Fruit fly (Drosophila melanogaster) whole organism, wandering third instar larva: Measurements from ENCODE around the gene Dip-C.

Source experiments
- Abd-B ChIP-seq: fragments of >200 bp; optimal IDR thresholded peaks from 2 replicates; lab custom pipeline; 2017; ENCODE audit warnings: missing biosample characterization, missing genetic modification characterization
- CG32264 ChIP-seq: fragments of 200-800 bp; sonication (Bioruptor generic); optimal IDR thresholded peaks from 2 replicates; lab custom pipeline; 2016; ENCODE audit warnings: missing biosample characterization, missing genetic modification characterization
- CG9705 ChIP-seq: fragments of 200-800 bp; sonication (Bioruptor generic); optimal IDR thresholded peaks from 2 replicates; lab custom pipeline; 2018; ENCODE audit warnings: missing biosample characterization, mild to moderate bottlenecking, missing genetic modification characterization
- CrebA ChIP-seq: fragments of 200-800 bp; sonication (Bioruptor generic); optimal IDR thresholded peaks from 2 replicates; lab custom pipeline; 2016; ENCODE audit warnings: missing biosample characterization, mild to moderate bottlenecking, missing genetic modification characterization, borderline replicate concordance
- Dfd ChIP-seq: fragments of >200 bp; optimal IDR thresholded peaks from 2 replicates; lab custom pipeline; 2017; ENCODE audit warnings: missing biosample characterization, missing genetic modification characterization
- Dif ChIP-seq: fragments of 200-275, 200-300 bp; sonication (Bioruptor generic); optimal IDR thresholded peaks from 2 replicates; lab custom pipeline; 2018; ENCODE audit warnings: missing biosample characterization, missing genetic modification characterization; ENCODE audit not compliant: partially characterized antibody
- GATAd ChIP-seq: sonication (Bioruptor generic); optimal IDR thresholded peaks from 2 replicates; lab custom pipeline; 2016; ENCODE audit warnings: missing biosample characterization, missing genetic modification characterization
- HLH106 ChIP-seq: fragments of 200-800 bp; optimal IDR thresholded peaks from 3 replicates; lab custom pipeline; 2019; ENCODE audit warnings: missing biosample characterization, mild to moderate bottlenecking, missing genetic modification characterization, moderate library complexity
- Hr83 ChIP-seq: fragments of 200-300 bp; sonication (Bioruptor generic); optimal IDR thresholded peaks from 2 replicates; lab custom pipeline; 2016; ENCODE audit warnings: missing biosample characterization, mild to moderate bottlenecking, missing genetic modification characterization, moderate library complexity; ENCODE audit not compliant: poor library complexity, severe bottlenecking
- Jra ChIP-seq: sonication (Bioruptor generic); optimal IDR thresholded peaks from 2 replicates; lab custom pipeline; 2016; ENCODE audit warnings: missing biosample characterization, missing genetic modification characterization
- Mio ChIP-seq: sonication (Bioruptor generic); optimal IDR thresholded peaks from 2 replicates; lab custom pipeline; 2016; ENCODE audit warnings: missing biosample characterization, missing genetic modification characterization
- Myc ChIP-seq: fragments of >200 bp; optimal IDR thresholded peaks from 2 replicates; lab custom pipeline; 2017
- N ChIP-seq: fragments of >200 bp; optimal IDR thresholded peaks from 2 replicates; lab custom pipeline; 2018; ENCODE audit warnings: missing biosample characterization, missing external identifiers, missing genetic modification characterization
- OdsH ChIP-seq: fragments of 200-800 bp; sonication (Bioruptor generic); optimal IDR thresholded peaks from 2 replicates; lab custom pipeline; 2016; ENCODE audit warnings: missing biosample characterization, mild to moderate bottlenecking, missing genetic modification characterization
- Rel ChIP-seq, 2 experiments: fragments of 200-800 bp; sonication (Bioruptor generic) in 1 of 2; optimal IDR thresholded peaks; 2 replicates in 1 of 2; 3 replicates in 1 of 2; lab custom pipeline; 2016 to 2019; ENCODE audit warnings: mild to moderate bottlenecking in 2 of 2, missing biosample characterization in 2 of 2, missing genetic modification characterization in 2 of 2, moderate library complexity in 1 of 2
- Sp1 ChIP-seq: fragments of 200-800 bp; sonication (Bioruptor generic); optimal IDR thresholded peaks from 3 replicates; lab custom pipeline; 2019; ENCODE audit warnings: missing biosample characterization, mild to moderate bottlenecking, missing genetic modification characterization, moderate library complexity
- Vsx2 ChIP-seq: fragments of 200-300, 225-300 bp; sonication (Bioruptor generic); optimal IDR thresholded peaks from 2 replicates; lab custom pipeline; 2018; ENCODE audit warnings: missing biosample characterization, missing genetic modification characterization; ENCODE audit not compliant: partially characterized antibody
- dl ChIP-seq, 2 experiments: fragments of 175-275, 200-275 bp in 1 of 2; fragments of 200-275 bp in 1 of 2; sonication (Bioruptor generic); optimal IDR thresholded peaks; lab custom pipeline; 2018; ENCODE audit warnings: mild to moderate bottlenecking in 2 of 2, missing biosample characterization in 2 of 2, missing genetic modification characterization in 2 of 2, moderate library complexity in 2 of 2; ENCODE audit not compliant: partially characterized antibody in 2 of 2, insufficient read depth in 1 of 2
- dmrt93B ChIP-seq: fragments of 200-800 bp; sonication (Bioruptor generic); optimal IDR thresholded peaks from 2 replicates; lab custom pipeline; 2018; ENCODE audit warnings: missing biosample characterization, mild to moderate bottlenecking, missing genetic modification characterization
- dsf ChIP-seq: sonication (Bioruptor generic); optimal IDR thresholded peaks from 2 replicates; lab custom pipeline; 2016; ENCODE audit warnings: missing biosample characterization, missing genetic modification characterization, borderline replicate concordance
- ey ChIP-seq: fragments of 200-800 bp; sonication (Bioruptor generic); optimal IDR thresholded peaks from 2 replicates; lab custom pipeline; 2016; ENCODE audit warnings: missing biosample characterization, missing genetic modification characterization
- foxo ChIP-seq, 2 experiments: fragments of 200-800 bp; sonication (Bioruptor generic); optimal IDR thresholded peaks; 2 replicates in 1 of 2; 3 replicates in 1 of 2; lab custom pipeline; 2016 to 2017; ENCODE audit warnings: missing biosample characterization in 2 of 2, missing genetic modification characterization in 2 of 2
- lola ChIP-seq: fragments of >200 bp; optimal IDR thresholded peaks from 2 replicates; lab custom pipeline; 2017; ENCODE audit warnings: missing biosample characterization, missing genetic modification characterization
- pan ChIP-seq: fragments of >200 bp; optimal IDR thresholded peaks from 2 replicates; lab custom pipeline; 2017
- psq ChIP-seq: fragments of 200-800 bp; sonication (Bioruptor generic); optimal IDR thresholded peaks from 3 replicates; lab custom pipeline; 2017; ENCODE audit warnings: missing biosample characterization, mild to moderate bottlenecking, missing genetic modification characterization, moderate library complexity
- rgr ChIP-seq: fragments of 200-800 bp; sonication (Bioruptor generic); optimal IDR thresholded peaks from 3 replicates; lab custom pipeline; 2016; ENCODE audit warnings: missing biosample characterization, mild to moderate bottlenecking, missing genetic modification characterization
- sage ChIP-seq: fragments of 200-800 bp; sonication (Bioruptor generic); optimal IDR thresholded peaks from 2 replicates; lab custom pipeline; 2016; ENCODE audit warnings: missing biosample characterization, mild to moderate bottlenecking, missing genetic modification characterization
- sv ChIP-seq: fragments of 200-800 bp; sonication (Bioruptor generic); optimal IDR thresholded peaks from 3 replicates; lab custom pipeline; 2016; ENCODE audit warnings: missing biosample characterization, missing genetic modification characterization
- usp ChIP-seq: fragments of >200 bp; optimal IDR thresholded peaks from 2 replicates; lab custom pipeline; 2017; ENCODE audit warnings: missing biosample characterization, missing genetic modification characterization
- woc ChIP-seq: sonication (Bioruptor generic); optimal IDR thresholded peaks from 2 replicates; lab custom pipeline; 2016; ENCODE audit warnings: missing biosample characterization, mild to moderate bottlenecking, missing genetic modification characterization

Gene Dip-C

dm6 chr3R:12381130-12381700 lies 32.3 kb downstream of the Dip-C start:
- TF ChIP-seq OdsH (GFP tag; lab: Kevin White, UChicago): no peak
- no peak for TF ChIP-seq pan
- no peak for TF ChIP-seq Vsx2 (GFP tag; lab: Kevin White, UChicago)
- TF ChIP-seq rgr (GFP tag; lab: Kevin White, UChicago): no peak
- TF ChIP-seq Rel (GFP tag; optimal IDR thresholded peaks at IDR 0.05; lab: Kevin White, UChicago): no peak
- no peak for TF ChIP-seq Rel (tag; optimal IDR thresholded peaks at IDR 0.05; lab: Kevin White, UChicago)
- no peak for TF ChIP-seq N

dm6 chr3R:12379708-12380107 lies 33.9 kb downstream of the Dip-C start, which contains the start of gene GstD8:
Gene GstD8, plus strand, starts transcription at chr3R:12380008.
- TF ChIP-seq Abd-B (GFP tag; lab: Kevin White, UChicago) (no peak), CG32264 (GFP tag; lab: Kevin White, UChicago) (no peak), CrebA (GFP tag; lab: Kevin White, UChicago) (no peak), rgr (GFP tag; lab: Kevin White, UChicago) (no peak), sage (GFP tag; lab: Kevin White, UChicago) (no peak), Vsx2 (GFP tag; lab: Kevin White, UChicago) (no peak), dl (GFP tag; optimal IDR thresholded peaks at IDR 0.05; lab: Kevin White, UChicago; ENCODE audit: insufficient read depth in 1 of 2, partially characterized antibody in 2 of 2) (no peak)
- TF ChIP-seq, all 38 proteins: peak for 0

- TF ChIP-seq woc (GFP tag; lab: Kevin White, UChicago): no peak
- no peak for TF ChIP-seq sage (GFP tag; lab: Kevin White, UChicago)
- TF ChIP-seq Dfd (GFP tag; lab: Kevin White, UChicago): no peak
- TF ChIP-seq psq: no peak
- TF ChIP-seq Hr83 (GFP tag; lab: Kevin White, UChicago): no peak
- no peak for TF ChIP-seq lola
- TF ChIP-seq Myc (lab: Kevin White, UChicago): no peak
- TF ChIP-seq Sp1 (GFP tag; lab: Kevin White, UChicago): no peak
- TF ChIP-seq GATAd: no peak
- no peak for TF ChIP-seq rgr (GFP tag; lab: Kevin White, UChicago)
- no peak for TF ChIP-seq Dif (GFP tag; lab: Kevin White, UChicago)
- no peak for TF ChIP-seq usp (GFP tag; lab: Kevin White, UChicago)
- TF ChIP-seq Jra (GFP tag; lab: Kevin White, UChicago): no peak
- no peak for TF ChIP-seq dl (GFP tag; optimal IDR thresholded peaks at IDR 0.05; lab: Kevin White, UChicago; ENCODE audit: insufficient read depth in 1 of 2, partially characterized antibody in 2 of 2)
- TF ChIP-seq pan: no peak
Observed at dm6 chr3R:12379249-12379648, 34.3 kb downstream of the Dip-C start.

DNA sequence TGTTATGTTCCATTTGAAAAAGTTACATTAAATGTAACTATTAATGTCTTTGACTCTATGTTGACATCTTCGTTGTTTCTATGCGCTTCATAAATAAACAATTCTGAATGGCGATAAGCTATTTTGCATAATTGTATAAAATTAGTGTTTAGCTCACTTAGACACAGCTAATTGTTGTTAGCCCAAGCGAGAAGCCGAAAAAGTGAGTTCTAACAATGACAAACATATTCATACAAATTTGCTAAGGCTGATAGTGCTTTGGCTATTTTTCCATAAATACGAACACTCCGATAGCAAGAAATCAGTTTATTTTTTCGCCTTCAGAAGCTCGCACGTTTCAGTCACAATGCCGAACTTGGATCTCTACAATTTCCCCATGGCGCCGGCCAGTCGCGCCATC lies 35.4 kb downstream of the Dip-C start, which contains the start of gene GstD7:
GstD7 (plus strand) TSS at position 301 of the 400 bp plus-strand sequence.
- TF ChIP-seq CG9705: no peak
- TF ChIP-seq Dif (GFP tag; lab: Kevin White, UChicago): no peak
- no peak for TF ChIP-seq Hr83 (GFP tag; lab: Kevin White, UChicago)
- TF ChIP-seq Myc (lab: Kevin White, UChicago): no peak
- no peak for TF ChIP-seq Abd-B (GFP tag; lab: Kevin White, UChicago)
- TF ChIP-seq Dfd (GFP tag; lab: Kevin White, UChicago): no peak
- TF ChIP-seq HLH106 (tag; lab: Kevin White, UChicago): no peak
- TF ChIP-seq CrebA (GFP tag; lab: Kevin White, UChicago): no peak

DNA sequence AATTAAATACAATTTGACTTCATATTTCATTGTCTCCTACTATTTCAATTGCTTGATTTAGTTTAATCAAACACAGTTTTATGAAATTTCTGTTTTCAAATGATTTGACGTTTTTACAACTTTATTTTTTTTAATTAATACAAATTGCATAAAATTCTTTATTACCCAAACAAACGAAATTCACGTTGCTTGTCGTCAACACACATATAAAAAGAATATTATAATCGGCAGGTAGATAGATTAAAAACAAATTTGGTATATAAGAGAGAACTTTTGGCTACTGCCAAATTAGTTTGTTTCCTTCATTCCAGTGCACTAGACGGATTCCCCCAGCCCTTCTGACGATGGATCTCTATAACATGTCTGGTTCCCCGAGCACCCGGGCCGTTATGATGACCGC lies 36.7 kb downstream of the Dip-C start, which contains the start of gene GstD6:
GstD6 (plus strand) TSS at position 301 of the 400 bp plus-strand sequence.
- no peak for TF ChIP-seq Dfd (GFP tag; lab: Kevin White, UChicago)
- no peak for TF ChIP-seq ey (GFP tag; lab: Kevin White, UChicago)
- no peak for TF ChIP-seq Mio (GFP tag; lab: Kevin White, UChicago)
- TF ChIP-seq Hr83 (GFP tag; lab: Kevin White, UChicago): no peak
- no peak for TF ChIP-seq OdsH (GFP tag; lab: Kevin White, UChicago)
- no peak for TF ChIP-seq usp (GFP tag; lab: Kevin White, UChicago)
- TF ChIP-seq lola: no peak
- no peak for TF ChIP-seq dl (GFP tag; optimal IDR thresholded peaks at IDR 0.05; lab: Kevin White, UChicago; ENCODE audit: insufficient read depth in 1 of 2, partially characterized antibody in 2 of 2)
- TF ChIP-seq dsf (GFP tag; lab: Kevin White, UChicago): no peak
- TF ChIP-seq Sp1 (GFP tag; lab: Kevin White, UChicago): no peak
- no peak for TF ChIP-seq sv (GFP tag; lab: Kevin White, UChicago)
- no peak for TF ChIP-seq Jra (GFP tag; lab: Kevin White, UChicago)
- no peak for TF ChIP-seq dmrt93B (GFP tag; lab: Kevin White, UChicago)
- no peak for TF ChIP-seq woc (GFP tag; lab: Kevin White, UChicago)
- TF ChIP-seq foxo (GFP tag; optimal IDR thresholded peaks at IDR 0.05; lab: Kevin White, UChicago): no peak
- TF ChIP-seq CG32264 (GFP tag; lab: Kevin White, UChicago): no peak
- TF ChIP-seq HLH106 (tag; lab: Kevin White, UChicago): no peak
- TF ChIP-seq CG9705: no peak
